Worm (Caenorhabditis elegans): ENCODE measurements around the gene B0035.22.

The B0035.22 gene

DNA sequence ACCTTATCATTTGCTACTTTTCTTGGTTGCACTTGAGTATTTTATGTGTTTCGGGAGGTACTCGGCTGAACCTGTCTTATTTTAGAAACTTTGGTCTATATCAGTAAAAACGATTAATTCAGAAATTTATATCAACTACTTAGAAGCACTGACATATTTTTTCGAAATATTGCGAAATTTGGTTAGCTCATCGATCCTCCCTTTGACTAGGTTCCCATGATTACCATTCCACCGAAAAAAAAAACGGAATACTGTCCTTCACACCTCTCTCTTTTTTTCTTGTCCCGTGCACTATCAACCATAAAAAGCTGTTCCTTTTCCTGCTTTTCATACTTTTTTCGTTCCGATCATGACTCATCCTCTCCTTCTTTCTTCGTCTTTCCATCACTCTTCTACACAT is 29.7 kb upstream of the B0035.22 start:
- no peak for TF ChIP-seq lin-32 (GFP tag; optimal IDR thresholded peaks at IDR 0.05)
- no peak for TF ChIP-seq snpc-4 (tag; optimal IDR thresholded peaks at IDR 0.05)
- no peak for TF ChIP-seq ces-1 (GFP tag; optimal IDR thresholded peaks at IDR 0.05)
- no peak for TF ChIP-seq sptf-1 (tag; optimal IDR thresholded peaks at IDR 0.05)
- TF ChIP-seq unc-39 (tag; optimal IDR thresholded peaks at IDR 0.05) = no peak

ce11 chrIV:11286112-11286511 is 28.8 kb upstream of the B0035.22 start:
- TF ChIP-seq drap-1 (GFP tag; optimal IDR thresholded peaks at IDR 0.05) (no peak), pha-4 (tag; optimal IDR thresholded peaks at IDR 0.05) (no peak), nhr-76 (tag; optimal IDR thresholded peaks at IDR 0.05) (no peak), blmp-1 (tag; optimal IDR thresholded peaks at IDR 0.05) (no peak), unc-120 (tag; optimal IDR thresholded peaks at IDR 0.05; ENCODE audit: poor library complexity, severe bottlenecking) (no peak), ham-2 (GFP tag; optimal IDR thresholded peaks at IDR 0.05) (no peak), nhr-28 (tag; optimal IDR thresholded peaks at IDR 0.05) (no peak), elt-3 (tag; optimal IDR thresholded peaks at IDR 0.05) (no peak), lin-13 (tag; optimal IDR thresholded peaks at IDR 0.05) (no peak), nhr-237 (tag; optimal IDR thresholded peaks at IDR 0.05) (no peak), mls-2 (tag; optimal IDR thresholded peaks at IDR 0.05) (no peak), cnd-1 (tag; optimal IDR thresholded peaks at IDR 0.05) (no peak), sem-2 (GFP tag; optimal IDR thresholded peaks at IDR 0.05) (no peak), ztf-11 (tag; optimal IDR thresholded peaks at IDR 0.05) (no peak), flh-1 (GFP tag; optimal IDR thresholded peaks at IDR 0.05) (no peak), lin-32 (GFP tag; optimal IDR thresholded peaks at IDR 0.05) (no peak), mep-1 (tag; optimal IDR thresholded peaks at IDR 0.05) (no peak)

DNA sequence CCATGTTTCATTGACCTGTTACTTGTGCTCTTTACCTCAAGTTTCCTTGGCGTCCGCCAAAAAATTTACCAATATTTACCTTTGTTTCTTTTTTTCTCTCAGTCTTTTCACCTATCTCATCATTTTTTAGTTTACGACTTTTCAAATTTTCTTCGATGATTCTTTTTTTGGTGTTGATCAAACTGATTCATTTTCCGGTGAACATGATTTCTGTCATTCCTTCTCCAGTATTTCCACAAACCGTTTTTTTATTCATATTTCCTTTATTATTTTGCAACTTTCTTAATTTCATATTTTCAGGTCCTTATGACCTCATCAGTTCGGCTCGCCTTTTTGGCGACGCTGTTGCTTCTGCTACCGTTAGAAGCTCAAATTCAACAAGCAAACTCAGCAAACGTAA is 27.4 kb upstream of the B0035.22 start, which contains the start of gene F54D1.6:
F54D1.6 (plus strand) TSS at position 301 of the 400 bp plus-strand sequence.
- TF ChIP-seq mab-5 (tag; optimal IDR thresholded peaks at IDR 0.05) (no peak), sem-2 (GFP tag; optimal IDR thresholded peaks at IDR 0.05) (no peak), ces-1 (GFP tag; optimal IDR thresholded peaks at IDR 0.05) (no peak), cnd-1 (tag; optimal IDR thresholded peaks at IDR 0.05) (no peak), tbx-8 (GFP tag; optimal IDR thresholded peaks at IDR 0.05) (no peak), M03D4.4 (tag; optimal IDR thresholded peaks at IDR 0.05) (no peak), elt-1 (tag; optimal IDR thresholded peaks at IDR 0.05; ENCODE audit: borderline replicate concordance, insufficient read depth) (no peak)

DNA sequence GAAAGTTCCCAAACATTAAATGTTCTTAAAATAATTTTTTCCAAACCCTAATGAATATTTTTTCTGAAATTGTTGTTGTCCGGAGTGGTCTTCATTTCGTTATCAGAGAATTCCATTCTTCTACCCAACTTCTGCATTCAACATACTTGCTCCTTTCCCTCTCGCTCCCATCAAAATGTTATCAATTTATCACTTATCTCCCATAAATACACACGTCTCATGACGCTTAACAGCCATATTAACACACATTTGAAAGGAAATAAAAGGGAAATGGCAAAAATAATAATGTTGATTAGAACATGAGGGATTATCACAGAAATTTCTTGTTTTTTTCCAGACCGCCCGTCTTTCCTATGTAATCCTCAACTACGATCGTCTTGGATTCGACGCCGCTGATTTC is 26.0 kb upstream of the B0035.22 start:
- TF ChIP-seq ztf-11 (tag; optimal IDR thresholded peaks at IDR 0.05) = no peak
- TF ChIP-seq elt-3 (tag; optimal IDR thresholded peaks at IDR 0.05) = no peak
- TF ChIP-seq unc-120 (tag; optimal IDR thresholded peaks at IDR 0.05; ENCODE audit: poor library complexity, severe bottlenecking) = no peak
- no peak for TF ChIP-seq bed-3 (GFP tag; optimal IDR thresholded peaks at IDR 0.05)
- TF ChIP-seq nhr-28 (tag; optimal IDR thresholded peaks at IDR 0.05) = no peak
- no peak for TF ChIP-seq nhr-2 (tag; optimal IDR thresholded peaks at IDR 0.05)
- no peak for TF ChIP-seq ceh-43 (GFP tag; optimal IDR thresholded peaks at IDR 0.05)
- no peak for TF ChIP-seq mep-1 (tag; optimal IDR thresholded peaks at IDR 0.05)
- no peak for TF ChIP-seq ceh-83 (GFP tag; optimal IDR thresholded peaks at IDR 0.05)
- no peak for TF ChIP-seq lin-32 (GFP tag; optimal IDR thresholded peaks at IDR 0.05)
- no peak for TF ChIP-seq ces-1 (GFP tag; optimal IDR thresholded peaks at IDR 0.05)

DNA sequence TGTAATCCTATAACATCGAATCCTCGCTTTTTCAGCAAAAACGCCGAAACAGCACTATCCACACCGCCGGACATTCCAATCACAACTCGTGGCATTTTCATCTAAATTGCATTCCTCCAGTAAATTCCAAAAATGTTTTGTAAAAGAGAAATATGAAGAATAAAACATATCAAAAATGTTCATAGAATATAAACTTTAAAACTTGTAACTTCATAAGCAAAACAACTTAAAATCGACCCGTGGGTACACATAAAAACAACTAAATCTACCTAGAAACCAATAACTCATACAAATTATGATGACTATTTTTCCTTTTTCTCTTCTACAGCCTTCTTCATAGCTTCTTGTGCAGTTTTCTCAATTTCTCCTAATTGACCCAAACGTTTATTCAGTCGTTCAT is 18.2 kb upstream of the B0035.22 start, which contains the start of gene mttu-1:
mttu-1 (minus strand) TSS at position 101 of the 400 bp plus-strand sequence.
- no peak for TF ChIP-seq hlh-1 (tag; optimal IDR thresholded peaks at IDR 0.05)
- no peak for TF ChIP-seq nhr-237 (tag; optimal IDR thresholded peaks at IDR 0.05)

Measured in whole organism, mixed stage, embryonic.